Fruit fly (Drosophila melanogaster) whole organism, embryonic: ENCODE measurements around the gene yellow-f2.

Experiments
- BtbVII ChIP-seq: fragments of 200-800 bp; sonication (Bioruptor generic); optimal IDR thresholded peaks from 3 replicates; lab custom pipeline; 2017; ENCODE audit warnings: missing biosample characterization, mild to moderate bottlenecking, missing genetic modification characterization
- CG10979 ChIP-seq: fragments of 200-800 bp; sonication (Bioruptor generic); optimal IDR thresholded peaks from 2 replicates; lab custom pipeline; 2018; ENCODE audit warnings: missing biosample characterization, mild to moderate bottlenecking, missing genetic modification characterization, moderate library complexity
- CG11504 ChIP-seq: fragments of 200-800 bp; sonication (Bioruptor generic); optimal IDR thresholded peaks from 3 replicates; lab custom pipeline; 2019; ENCODE audit warnings: missing biosample characterization, mild to moderate bottlenecking, missing genetic modification characterization, moderate library complexity
- CG12219 ChIP-seq: fragments of 200-800 bp; sonication (Bioruptor generic); optimal IDR thresholded peaks from 3 replicates; lab custom pipeline; 2018; ENCODE audit warnings: missing biosample characterization, mild to moderate bottlenecking, missing genetic modification characterization
- CG14710 ChIP-seq: fragments of 200-800 bp; sonication (Bioruptor generic); optimal IDR thresholded peaks from 3 replicates; lab custom pipeline; 2019; ENCODE audit warnings: missing biosample characterization, mild to moderate bottlenecking, missing genetic modification characterization, moderate library complexity
- CG14860 ChIP-seq: fragments of 200-800 bp; sonication (Bioruptor generic); IDR thresholded peaks from 3 replicates; pipeline ENCODE4 v1.3.6; 2022; ENCODE audit warnings: missing biosample characterization, missing genetic modification characterization; ENCODE audit not compliant: partially characterized antibody
- CG15479 ChIP-seq: fragments of 200-800 bp; sonication (Bioruptor generic); optimal IDR thresholded peaks from 3 replicates; lab custom pipeline; 2019; ENCODE audit warnings: missing biosample characterization, mild to moderate bottlenecking, missing genetic modification characterization, moderate library complexity
- CG17385 ChIP-seq: fragments of 200-800 bp; sonication (Bioruptor generic); optimal IDR thresholded peaks from 3 replicates; lab custom pipeline; 2018; ENCODE audit warnings: missing biosample characterization, mild to moderate bottlenecking, missing genetic modification characterization
- CG17568 ChIP-seq: fragments of 200-800 bp; sonication (Bioruptor generic); optimal IDR thresholded peaks from 2 replicates; lab custom pipeline; 2018; ENCODE audit warnings: missing biosample characterization, mild to moderate bottlenecking, missing genetic modification characterization, moderate library complexity
- CG18764 ChIP-seq: fragments of 200-800 bp; sonication (Bioruptor generic); optimal IDR thresholded peaks from 3 replicates; lab custom pipeline; 2016; ENCODE audit warnings: missing biosample characterization, missing genetic modification characterization
- CG32767 ChIP-seq: fragments of 200-800 bp; sonication (Bioruptor generic); IDR thresholded peaks from 2 replicates; pipeline ENCODE4 v1.3.6; 2022; ENCODE audit warnings: missing biosample characterization, missing genetic modification characterization
- CG3281 ChIP-seq: fragments of 200-800 bp; sonication (Bioruptor generic); optimal IDR thresholded peaks from 3 replicates; lab custom pipeline; 2017; ENCODE audit warnings: missing biosample characterization, mild to moderate bottlenecking, missing genetic modification characterization
- CG4328 ChIP-seq: fragments of 200-800 bp; sonication (Bioruptor generic); optimal IDR thresholded peaks from 3 replicates; lab custom pipeline; 2017; ENCODE audit warnings: missing biosample characterization, missing genetic modification reagents, missing genetic modification characterization
- CG6254 ChIP-seq: fragments of 200-800 bp; sonication (Bioruptor generic); optimal IDR thresholded peaks from 3 replicates; lab custom pipeline; 2017; ENCODE audit warnings: mild to moderate bottlenecking, missing biosample characterization, missing genetic modification reagents, missing genetic modification characterization
- CG6765 ChIP-seq: fragments of 200-800 bp; sonication (Bioruptor generic); optimal IDR thresholded peaks from 3 replicates; lab custom pipeline; 2017; ENCODE audit warnings: missing biosample characterization, mild to moderate bottlenecking, missing genetic modification characterization
- CG6813 ChIP-seq: fragments of 200-800 bp; sonication (Bioruptor generic); optimal IDR thresholded peaks from 2 replicates; lab custom pipeline; 2017; ENCODE audit warnings: missing biosample characterization, missing genetic modification characterization, mild to moderate bottlenecking, moderate library complexity, missing genetic modification reagents
- CG7963 ChIP-seq: fragments of 200-800 bp; sonication (Bioruptor generic); IDR thresholded peaks from 3 replicates; pipeline ENCODE4 v1.3.6; 2022; ENCODE audit warnings: missing biosample characterization, missing genetic modification characterization; ENCODE audit not compliant: partially characterized antibody
- CG8359 ChIP-seq: fragments of 200-800 bp; sonication (Bioruptor generic); optimal IDR thresholded peaks from 2 replicates; lab custom pipeline; 2017; ENCODE audit warnings: missing biosample characterization, mild to moderate bottlenecking, missing genetic modification characterization, borderline replicate concordance
- CG9727 ChIP-seq: fragments of 200-800 bp; sonication (Bioruptor generic); optimal IDR thresholded peaks from 3 replicates; lab custom pipeline; 2017; ENCODE audit warnings: missing biosample characterization, mild to moderate bottlenecking, missing genetic modification characterization
- CG9797 ChIP-seq: fragments of 200-800 bp; sonication (Bioruptor generic); optimal IDR thresholded peaks from 3 replicates; lab custom pipeline; 2018; ENCODE audit warnings: missing biosample characterization, mild to moderate bottlenecking, missing genetic modification characterization
- CG9876 ChIP-seq: fragments of 200-800 bp; sonication (Bioruptor generic); optimal IDR thresholded peaks from 2 replicates; lab custom pipeline; 2016; ENCODE audit warnings: missing biosample characterization, missing genetic modification characterization
- CrebB ChIP-seq: fragments of 200-800 bp; sonication (Bioruptor generic); optimal IDR thresholded peaks from 3 replicates; lab custom pipeline; 2018; ENCODE audit warnings: missing biosample characterization, mild to moderate bottlenecking, missing genetic modification characterization
- Ets97D ChIP-seq: fragments of 200-800 bp; sonication (Bioruptor generic); optimal IDR thresholded peaks from 3 replicates; lab custom pipeline; 2016; ENCODE audit warnings: missing biosample characterization, missing genetic modification characterization
- HLH3B ChIP-seq: fragments of 200-800 bp; sonication (Bioruptor generic); IDR thresholded peaks from 2 replicates; pipeline ENCODE4 v1.3.6; 2022; ENCODE audit warnings: missing biosample characterization, missing genetic modification characterization
- Hr78 ChIP-seq, 2 experiments: fragments of 200-800 bp in 1 of 2; fragments of >200 bp in 1 of 2; sonication (Bioruptor generic) in 1 of 2; optimal IDR thresholded peaks; 2 replicates each; lab custom pipeline; 2017 to 2019; ENCODE audit warnings: missing biosample characterization in 2 of 2, missing genetic modification characterization in 2 of 2, mild to moderate bottlenecking in 1 of 2, moderate library complexity in 1 of 2
- Jarid2 ChIP-seq: fragments of 200-800 bp; sonication (Bioruptor generic); optimal IDR thresholded peaks from 3 replicates; lab custom pipeline; 2017; ENCODE audit warnings: mild to moderate bottlenecking, missing biosample characterization, missing genetic modification reagents, missing genetic modification characterization
- MTF-1 ChIP-seq: fragments of 200-800 bp; sonication (Bioruptor generic); optimal IDR thresholded peaks from 2 replicates; lab custom pipeline; 2018; ENCODE audit warnings: missing biosample characterization, mild to moderate bottlenecking, missing genetic modification characterization, borderline replicate concordance
- Scr ChIP-seq: fragments of 200-800 bp; sonication (Bioruptor generic); IDR thresholded peaks from 2 replicates; pipeline ENCODE4 v1.3.6; 2022; ENCODE audit warnings: missing biosample characterization, missing genetic modification characterization; ENCODE audit not compliant: partially characterized antibody
- Six4 ChIP-seq: fragments of 200-800 bp; sonication (Bioruptor generic); optimal IDR thresholded peaks from 2 replicates; lab custom pipeline; 2016; ENCODE audit warnings: missing biosample characterization, missing genetic modification characterization
- Sry-δ ChIP-seq: fragments of 200-800 bp; sonication (Bioruptor generic); optimal IDR thresholded peaks from 2 replicates; lab custom pipeline; 2016; ENCODE audit warnings: missing biosample characterization, missing genetic modification characterization
- Vsx1 ChIP-seq: fragments of 200-800 bp; sonication (Bioruptor generic); optimal IDR thresholded peaks from 2 replicates; lab custom pipeline; 2017; ENCODE audit warnings: missing biosample characterization, mild to moderate bottlenecking, missing genetic modification characterization, missing genetic modification reagents
- ci ChIP-seq: fragments of 200-800 bp; sonication (Bioruptor generic); IDR thresholded peaks from 3 replicates; pipeline ENCODE4 v1.3.6; 2022; ENCODE audit warnings: missing biosample characterization, missing genetic modification characterization
- dati ChIP-seq: fragments of 200-800 bp; sonication (Bioruptor generic); IDR thresholded peaks from 2 replicates; pipeline ENCODE4 v1.3.6; 2022; ENCODE audit warnings: missing biosample characterization, missing genetic modification characterization
- dmrt11E ChIP-seq: fragments of 200-800 bp; sonication (Bioruptor generic); optimal IDR thresholded peaks from 3 replicates; lab custom pipeline; 2018; ENCODE audit warnings: missing biosample characterization, mild to moderate bottlenecking, missing genetic modification characterization, moderate library complexity
- eve ChIP-seq, 2 experiments: fragments of >200 bp; optimal IDR thresholded peaks; 2 replicates each; lab custom pipeline; 2017; ENCODE audit warnings: missing biosample characterization in 2 of 2, missing genetic modification characterization in 2 of 2
- exex ChIP-seq: fragments of 200-800 bp; sonication (Bioruptor generic); optimal IDR thresholded peaks from 4 replicates; lab custom pipeline; 2018; ENCODE audit warnings: missing biosample characterization, mild to moderate bottlenecking, missing genetic modification characterization, moderate library complexity
- gcm ChIP-seq: fragments of 200-800 bp; sonication (Bioruptor generic); optimal IDR thresholded peaks from 2 replicates; lab custom pipeline; 2019; ENCODE audit warnings: missing biosample characterization, mild to moderate bottlenecking, missing genetic modification characterization, moderate library complexity
- gem ChIP-seq: fragments of 200-800 bp; sonication (Bioruptor generic); optimal IDR thresholded peaks from 2 replicates; lab custom pipeline; 2019; ENCODE audit warnings: missing biosample characterization, mild to moderate bottlenecking, missing genetic modification characterization, moderate library complexity
- gsb ChIP-seq: fragments of 200-800 bp; sonication (Bioruptor generic); IDR thresholded peaks from 2 replicates; pipeline ENCODE4 v1.3.6; 2022; ENCODE audit warnings: missing biosample characterization, missing genetic modification characterization
- lab ChIP-seq: fragments of 200-800 bp; sonication (Bioruptor generic); optimal IDR thresholded peaks from 3 replicates; lab custom pipeline; 2017; ENCODE audit warnings: missing biosample characterization, missing genetic modification characterization, mild to moderate bottlenecking, moderate library complexity, missing genetic modification reagents
- nerfin-1 ChIP-seq: fragments of 200-800 bp; sonication (Bioruptor generic); optimal IDR thresholded peaks from 3 replicates; lab custom pipeline; 2019; ENCODE audit warnings: missing biosample characterization, mild to moderate bottlenecking, missing genetic modification characterization, moderate library complexity
- phol ChIP-seq: fragments of 200-800 bp; sonication (Bioruptor generic); optimal IDR thresholded peaks from 3 replicates; lab custom pipeline; 2018; ENCODE audit warnings: missing biosample characterization, mild to moderate bottlenecking, missing genetic modification characterization, moderate library complexity
- salm ChIP-seq: fragments of 200-800 bp; sonication (Bioruptor generic); optimal IDR thresholded peaks from 2 replicates; lab custom pipeline; 2018; ENCODE audit warnings: missing biosample characterization, mild to moderate bottlenecking, missing genetic modification characterization
- scrt ChIP-seq: fragments of 200-800 bp; sonication (Bioruptor generic); optimal IDR thresholded peaks from 2 replicates; lab custom pipeline; 2018; ENCODE audit warnings: missing biosample characterization, mild to moderate bottlenecking, missing genetic modification characterization, moderate library complexity
- sim ChIP-seq: fragments of 200-800 bp; sonication (Bioruptor generic); IDR thresholded peaks from 2 replicates; pipeline ENCODE4 v1.3.6; 2022; ENCODE audit warnings: missing biosample characterization, missing genetic modification characterization
- sr ChIP-seq: fragments of 200-800 bp; sonication (Bioruptor generic); IDR thresholded peaks from 3 replicates; pipeline ENCODE4 v1.3.6; 2022; ENCODE audit warnings: missing biosample characterization, missing genetic modification characterization
- sug ChIP-seq: fragments of 200-800 bp; optimal IDR thresholded peaks from 2 replicates; lab custom pipeline; 2019; ENCODE audit warnings: missing biosample characterization, mild to moderate bottlenecking, missing genetic modification characterization, moderate library complexity
- wek ChIP-seq: fragments of 200-800 bp; sonication (Bioruptor generic); optimal IDR thresholded peaks from 3 replicates; lab custom pipeline; 2018; ENCODE audit warnings: missing biosample characterization, mild to moderate bottlenecking, missing genetic modification characterization, moderate library complexity

yellow-f2 gene

dm6 chr3R:13032975-13033445 is 38.1 kb upstream of the yellow-f2 start (continued):
- TF ChIP-seq ci, result peak; percentile 79
- TF ChIP-seq CG4328 (GFP tag; lab: Kevin White, UChicago), result peak; percentile 55
- peak; percentile 2 for TF ChIP-seq Six4
- no peak for TF ChIP-seq CG14860 (GFP tag; lab: Robert Waterston, UW)
- TF ChIP-seq CG17568 (GFP tag; lab: Kevin White, UChicago), result no peak
- peak; percentile 26 for TF ChIP-seq salm (tag; lab: Kevin White, UChicago)
- peak in 1 of 2 experiments; percentile 51 for TF ChIP-seq Hr78 (GFP tag; optimal IDR thresholded peaks at IDR 0.05; lab: Kevin White, UChicago)
- TF ChIP-seq Jarid2 (GFP tag; lab: Kevin White, UChicago), result peak; percentile 46
- peak; percentile 45 for TF ChIP-seq CG9727
- TF ChIP-seq CG14710 (tag; lab: Kevin White, UChicago), result peak; percentile 27
- TF ChIP-seq exex (tag; lab: Kevin White, UChicago), result peak; percentile 42
- peak; percentile 5 for TF ChIP-seq CG9797 (GFP tag; lab: Kevin White, UChicago)
- 0 out of 2 replicates have a peak, but pooled peaks have one; percentile 22 for TF ChIP-seq gsb (GFP tag; lab: Robert Waterston, UW)
- 0 out of 3 replicates have a peak, but pooled peaks have one; percentile 32 for TF ChIP-seq sr
- peak; percentile 36 for TF ChIP-seq BtbVII (GFP tag; lab: Kevin White, UChicago)
- no peak for TF ChIP-seq CG9876 (GFP tag; lab: Kevin White, UChicago)
- peak; percentile 30 for TF ChIP-seq CG10979 (tag; lab: Kevin White, UChicago)
- peak; percentile 42 for TF ChIP-seq scrt
- TF ChIP-seq gcm, result peak; percentile 55
- peak; percentile 45 for TF ChIP-seq CG8359 (GFP tag; lab: Kevin White, UChicago)
- peak; percentile 12; the same call in 1 of the 2 replicates for TF ChIP-seq HLH3B (GFP tag; lab: Robert Waterston, UW)
- TF ChIP-seq wek (GFP tag; lab: Kevin White, UChicago), result peak; percentile 63
- TF ChIP-seq Sry-δ (GFP tag; lab: Kevin White, UChicago), result peak; percentile 1
- peak; percentile 9 for TF ChIP-seq CG17385 (GFP tag; lab: Kevin White, UChicago)
- TF ChIP-seq phol (tag; lab: Kevin White, UChicago), result peak; percentile 1
- no peak for TF ChIP-seq CG7963
- TF ChIP-seq dmrt11E, result peak; percentile 20
- TF ChIP-seq CG6813 (GFP tag; lab: Kevin White, UChicago), result peak; percentile 72
- peak; percentile 31; the same call in 1 of the 2 replicates for TF ChIP-seq sim (GFP tag; lab: Robert Waterston, UW)
- TF ChIP-seq eve (GFP tag; optimal IDR thresholded peaks at IDR 0.05; lab: Kevin White, UChicago), result no peak
- peak; percentile 83 for TF ChIP-seq lab (GFP tag; lab: Kevin White, UChicago)
- TF ChIP-seq MTF-1 (GFP tag; lab: Kevin White, UChicago), result peak; percentile 71
- peak; percentile 50 for TF ChIP-seq nerfin-1 (tag; lab: Kevin White, UChicago)
- no peak for TF ChIP-seq Scr (GFP tag; lab: Robert Waterston, UW)
- TF ChIP-seq CG6765 (GFP tag; lab: Kevin White, UChicago), result peak; percentile 41
- TF ChIP-seq CG15479 (GFP tag; lab: Kevin White, UChicago), result peak; percentile 86
- TF ChIP-seq CG6254 (GFP tag; lab: Kevin White, UChicago), result peak; percentile 26
- no peak for TF ChIP-seq CG32767 (GFP tag; lab: Robert Waterston, UW)
- TF ChIP-seq dati (GFP tag; lab: Robert Waterston, UW), result no peak
- TF ChIP-seq CG18764, result peak; percentile 42
- TF ChIP-seq sug, result peak; percentile 96
- TF ChIP-seq Vsx1 (GFP tag; lab: Kevin White, UChicago), result peak; percentile 60
- no peak for TF ChIP-seq CG11504 (tag; lab: Kevin White, UChicago)
- TF ChIP-seq gem (tag; lab: Kevin White, UChicago), result no peak
- TF ChIP-seq CrebB, result peak; percentile 26
- TF ChIP-seq Ets97D (GFP tag; lab: Kevin White, UChicago), result peak; percentile 20
- TF ChIP-seq CG3281 (GFP tag; lab: Kevin White, UChicago), result peak; percentile 52
- TF ChIP-seq CG12219 (GFP tag; lab: Kevin White, UChicago), result peak; percentile 18
